Worm (Caenorhabditis elegans): ENCODE measurements around the gene clec-191.

Gene clec-191

ce11 chrIV:16298851-16299250, 18.3 kb upstream of the clec-191 start, which contains the start of gene srz-72:
TSS of gene srz-72 (plus strand) at chrIV:16299151.
- TF ChIP-seq T22C8.4 (GFP tag; IDR thresholded peaks at IDR 0.05): no peak
- TF ChIP-seq cog-1 (tag; optimal IDR thresholded peaks at IDR 0.05): no peak
- no peak for TF ChIP-seq ztf-29 (GFP tag; IDR thresholded peaks at IDR 0.05)
- no peak for TF ChIP-seq klf-2 (GFP tag; conservative IDR thresholded peaks at IDR 0.05)
- no peak for TF ChIP-seq med-1 (GFP tag; optimal IDR thresholded peaks at IDR 0.05; ENCODE audit: insufficient read depth)
- TF ChIP-seq tab-1 (GFP tag; IDR thresholded peaks at IDR 0.05): no peak
- TF ChIP-seq ref-1 (GFP tag; conservative IDR thresholded peaks at IDR 0.05): no peak
- TF ChIP-seq flt-1 (GFP tag; IDR thresholded peaks at IDR 0.05): no peak
- TF ChIP-seq ztf-23 (GFP tag; IDR thresholded peaks at IDR 0.05): no peak

- TF ChIP-seq cog-1 (tag; optimal IDR thresholded peaks at IDR 0.05) (no peak), klf-2 (GFP tag; conservative IDR thresholded peaks at IDR 0.05) (no peak), med-1 (GFP tag; optimal IDR thresholded peaks at IDR 0.05; ENCODE audit: insufficient read depth) (no peak), T22C8.4 (GFP tag; IDR thresholded peaks at IDR 0.05) (no peak), ref-1 (GFP tag; conservative IDR thresholded peaks at IDR 0.05) (no peak), ztf-29 (GFP tag; IDR thresholded peaks at IDR 0.05) (no peak), tab-1 (GFP tag; IDR thresholded peaks at IDR 0.05) (no peak), flt-1 (GFP tag; IDR thresholded peaks at IDR 0.05) (no peak)
Observed at ce11 chrIV:16293889-16294288, 13.4 kb upstream of the clec-191 start.

DNA sequence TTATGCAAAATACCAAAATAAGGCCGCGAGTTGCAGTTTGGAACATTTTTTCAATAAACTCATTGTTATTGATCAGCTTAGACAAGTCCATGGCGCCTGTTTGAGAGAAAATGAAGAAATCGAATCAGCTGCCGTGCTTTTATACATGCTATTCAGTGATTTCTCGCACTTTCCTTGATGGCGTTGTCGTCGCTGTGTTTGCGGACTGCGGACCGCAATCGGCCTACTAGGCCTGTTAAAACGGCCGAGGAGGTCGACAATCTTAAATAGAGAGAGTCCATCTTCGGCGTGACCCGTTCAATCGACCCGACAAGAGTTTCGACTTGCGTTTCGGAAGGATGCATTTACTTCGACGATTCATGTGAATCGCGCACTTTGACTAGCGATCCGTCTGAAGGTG, 10.2 kb upstream of the clec-191 start, which contains the start of gene srz-75:
TSS of gene srz-75 (minus strand) at position 101 of the 400 bp plus-strand sequence.
- TF ChIP-seq med-1 (GFP tag; optimal IDR thresholded peaks at IDR 0.05; ENCODE audit: insufficient read depth) (no peak), T22C8.4 (GFP tag; IDR thresholded peaks at IDR 0.05) (no peak), cog-1 (tag; optimal IDR thresholded peaks at IDR 0.05) (no peak), klf-2 (GFP tag; conservative IDR thresholded peaks at IDR 0.05) (no peak), ref-1 (GFP tag; conservative IDR thresholded peaks at IDR 0.05) (no peak), tab-1 (GFP tag; IDR thresholded peaks at IDR 0.05) (no peak), flt-1 (GFP tag; IDR thresholded peaks at IDR 0.05) (no peak), ztf-29 (GFP tag; IDR thresholded peaks at IDR 0.05) (no peak), ztf-23 (GFP tag; IDR thresholded peaks at IDR 0.05) (no peak)

DNA sequence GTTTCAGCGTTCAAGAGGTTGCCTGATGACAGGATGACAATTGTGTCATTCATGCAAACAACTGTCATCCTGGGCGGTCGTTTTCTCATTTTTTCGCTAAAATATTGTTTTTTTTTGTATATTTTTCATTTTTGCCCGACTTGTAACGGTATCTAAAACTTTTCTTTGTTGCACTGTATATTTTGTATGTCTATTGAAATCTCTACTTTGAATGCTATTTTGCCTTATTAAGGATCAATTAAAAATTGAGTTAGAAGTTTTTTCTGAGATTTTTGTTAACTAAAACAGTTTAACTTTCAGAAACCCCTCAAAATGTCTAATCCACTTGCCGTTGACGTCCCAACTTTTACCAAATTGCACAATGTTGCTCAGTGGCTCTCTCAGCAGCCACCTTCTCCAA, 2.6 kb downstream of the clec-191 start, which contains the start of gene ccch-2:
TSS of gene ccch-2 (plus strand) at position 301 of the 400 bp plus-strand sequence.
- TF ChIP-seq klf-2 (GFP tag; conservative IDR thresholded peaks at IDR 0.05) (no peak), ztf-29 (GFP tag; IDR thresholded peaks at IDR 0.05) (no peak), T22C8.4 (GFP tag; IDR thresholded peaks at IDR 0.05) (no peak), flt-1 (GFP tag; IDR thresholded peaks at IDR 0.05) (no peak), tab-1 (GFP tag; IDR thresholded peaks at IDR 0.05) (no peak), cog-1 (tag; optimal IDR thresholded peaks at IDR 0.05) (no peak), med-1 (GFP tag; optimal IDR thresholded peaks at IDR 0.05; ENCODE audit: insufficient read depth) (no peak), ref-1 (GFP tag; conservative IDR thresholded peaks at IDR 0.05) (no peak), ztf-23 (GFP tag; IDR thresholded peaks at IDR 0.05) (no peak)

- TF ChIP-seq flt-1 (GFP tag; IDR thresholded peaks at IDR 0.05) (no peak), med-1 (GFP tag; optimal IDR thresholded peaks at IDR 0.05; ENCODE audit: insufficient read depth) (no peak), klf-2 (GFP tag; conservative IDR thresholded peaks at IDR 0.05) (no peak), ztf-23 (GFP tag; IDR thresholded peaks at IDR 0.05) (no peak)
Observed at ce11 chrIV:16277291-16277690, 3.2 kb downstream of the clec-191 start, which contains the start of gene F38C2.7. TSS of gene F38C2.7 (minus strand) at chrIV:16277391.

- no peak for TF ChIP-seq cog-1 (tag; optimal IDR thresholded peaks at IDR 0.05)
- no peak for TF ChIP-seq med-1 (GFP tag; optimal IDR thresholded peaks at IDR 0.05; ENCODE audit: insufficient read depth)
- TF ChIP-seq T22C8.4 (GFP tag; IDR thresholded peaks at IDR 0.05): no peak
- no peak for TF ChIP-seq flt-1 (GFP tag; IDR thresholded peaks at IDR 0.05)
- no peak for TF ChIP-seq klf-2 (GFP tag; conservative IDR thresholded peaks at IDR 0.05)
- TF ChIP-seq ref-1 (GFP tag; conservative IDR thresholded peaks at IDR 0.05): no peak
- no peak for TF ChIP-seq ztf-23 (GFP tag; IDR thresholded peaks at IDR 0.05)
- no peak for TF ChIP-seq tab-1 (GFP tag; IDR thresholded peaks at IDR 0.05)
- no peak for TF ChIP-seq ztf-29 (GFP tag; IDR thresholded peaks at IDR 0.05)
Observed at ce11 chrIV:16270955-16271354, 9.6 kb downstream of the clec-191 start, which contains the start of gene F38C2.4. TSS of gene F38C2.4 (plus strand) at chrIV:16271255.

DNA sequence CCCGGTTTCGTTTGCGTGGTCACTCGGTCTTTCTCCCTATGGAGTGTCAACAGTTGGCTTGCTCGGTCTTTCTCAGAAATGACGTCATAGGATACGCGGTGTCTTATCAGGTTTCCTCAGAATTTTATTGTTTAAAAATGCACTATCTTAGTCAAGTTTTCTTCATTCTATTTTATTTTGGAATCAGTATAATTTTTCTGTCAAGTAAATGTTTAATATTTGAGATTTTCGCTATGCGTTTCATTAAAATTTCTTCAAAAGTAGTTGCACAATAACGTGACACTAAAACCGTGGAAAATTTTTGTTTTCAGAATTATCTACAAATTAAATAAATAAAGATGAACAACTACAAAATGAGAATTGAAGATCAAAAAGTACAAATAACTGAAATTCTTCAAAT, 23.2 kb downstream of the clec-191 start, which contains the start of gene hlh-31:
TSS of gene hlh-31 (plus strand) at position 301 of the 400 bp plus-strand sequence.
- TF ChIP-seq klf-2 (GFP tag; conservative IDR thresholded peaks at IDR 0.05) (no peak), cog-1 (tag; optimal IDR thresholded peaks at IDR 0.05) (no peak), tab-1 (GFP tag; IDR thresholded peaks at IDR 0.05) (no peak)

- no peak for TF ChIP-seq ref-1 (GFP tag; conservative IDR thresholded peaks at IDR 0.05)
- no peak for TF ChIP-seq klf-2 (GFP tag; conservative IDR thresholded peaks at IDR 0.05)
- TF ChIP-seq T22C8.4 (GFP tag; IDR thresholded peaks at IDR 0.05): no peak
Observed at ce11 chrIV:16254464-16254863, 26.1 kb downstream of the clec-191 start, which contains the start of gene hlh-17. TSS of gene hlh-17 (plus strand) at chrIV:16254764.

DNA sequence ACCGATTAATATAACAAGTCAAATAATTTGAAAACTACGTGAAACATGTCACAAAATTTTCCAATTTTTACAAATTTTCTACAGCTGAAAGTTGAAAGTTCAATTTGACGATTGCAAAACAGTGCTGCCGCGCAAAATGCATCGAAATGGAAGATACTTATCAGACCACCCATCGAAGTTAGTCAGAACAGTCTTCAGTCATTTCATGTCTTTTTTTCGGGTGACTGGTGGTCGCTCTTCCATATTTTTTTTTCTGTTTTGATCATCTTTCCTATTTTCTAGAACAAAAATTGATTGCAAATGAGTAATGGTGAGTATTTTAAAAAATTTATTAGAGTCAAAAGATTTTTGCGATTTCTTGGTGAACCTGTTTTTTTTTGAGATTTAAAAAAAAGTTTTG, 33.4 kb downstream of the clec-191 start, which contains the start of gene F38C2.1:
TSS of gene F38C2.1 (plus strand) at position 301 of the 400 bp plus-strand sequence.
- no peak for TF ChIP-seq ref-1 (GFP tag; conservative IDR thresholded peaks at IDR 0.05)
- TF ChIP-seq ztf-23 (GFP tag; IDR thresholded peaks at IDR 0.05): no peak
- TF ChIP-seq med-1 (GFP tag; optimal IDR thresholded peaks at IDR 0.05; ENCODE audit: insufficient read depth): no peak
- no peak for TF ChIP-seq T22C8.4 (GFP tag; IDR thresholded peaks at IDR 0.05)
- TF ChIP-seq tab-1 (GFP tag; IDR thresholded peaks at IDR 0.05): no peak
- no peak for TF ChIP-seq ztf-29 (GFP tag; IDR thresholded peaks at IDR 0.05)
- no peak for TF ChIP-seq cog-1 (tag; optimal IDR thresholded peaks at IDR 0.05)
- no peak for TF ChIP-seq flt-1 (GFP tag; IDR thresholded peaks at IDR 0.05)
- TF ChIP-seq klf-2 (GFP tag; conservative IDR thresholded peaks at IDR 0.05): no peak

DNA sequence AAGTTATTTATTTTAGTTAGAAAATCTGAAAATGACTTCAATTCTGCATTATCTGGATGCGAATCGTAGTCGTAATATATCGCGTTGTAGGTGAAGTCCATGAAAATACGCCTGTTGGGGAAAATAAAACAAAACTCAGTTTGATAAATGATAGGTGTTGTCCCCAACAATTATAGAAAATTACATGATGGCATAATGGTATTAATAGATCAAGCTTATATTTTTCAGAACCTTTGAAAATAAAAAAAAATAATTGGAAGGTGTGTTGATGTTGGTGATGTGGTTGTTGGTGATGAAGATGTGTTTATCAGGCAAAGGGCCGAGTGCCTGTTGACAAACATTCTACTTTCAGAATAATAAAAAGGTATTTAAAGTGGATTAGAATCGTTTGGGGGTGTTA, 42.0 kb downstream of the clec-191 start, which contains the start of gene srw-61:
TSS of gene srw-61 (minus strand) at position 101 of the 400 bp plus-strand sequence.
- TF ChIP-seq ztf-29 (GFP tag; IDR thresholded peaks at IDR 0.05) (no peak), cog-1 (tag; optimal IDR thresholded peaks at IDR 0.05) (no peak), tab-1 (GFP tag; IDR thresholded peaks at IDR 0.05) (no peak), flt-1 (GFP tag; IDR thresholded peaks at IDR 0.05) (no peak), klf-2 (GFP tag; conservative IDR thresholded peaks at IDR 0.05) (no peak), T22C8.4 (GFP tag; IDR thresholded peaks at IDR 0.05) (no peak), ref-1 (GFP tag; conservative IDR thresholded peaks at IDR 0.05) (no peak), ztf-23 (GFP tag; IDR thresholded peaks at IDR 0.05) (no peak), med-1 (GFP tag; optimal IDR thresholded peaks at IDR 0.05; ENCODE audit: insufficient read depth) (no peak)

Data from whole organism, midembryonic.